Worm (Caenorhabditis elegans) whole organism, L3 larva: ENCODE measurements around the gene T02H6.6.

Experiments used
- ZK546.5 ChIP-seq: sonication (generic microtip); optimal IDR thresholded peaks from 2 replicates; lab custom pipeline; 2017; ENCODE audit warnings: missing biosample characterization, missing genetic modification characterization
- aly-2 ChIP-seq: fragments of 150-350 bp; optimal IDR thresholded peaks from 2 replicates; lab custom pipeline; 2014; ENCODE audit warnings: missing biosample characterization, missing genetic modification characterization
- ceh-16 ChIP-seq: sonication (generic microtip); optimal IDR thresholded peaks from 2 replicates; lab custom pipeline; 2017; ENCODE audit warnings: missing biosample characterization, missing genetic modification characterization
- ceh-28 ChIP-seq: fragments of 150-350 bp; optimal IDR thresholded peaks from 2 replicates; lab custom pipeline; 2014; ENCODE audit warnings: missing biosample characterization, missing genetic modification reagents, missing genetic modification characterization
- ceh-82 ChIP-seq: fragments of 150-350 bp; optimal IDR thresholded peaks from 2 replicates; lab custom pipeline; 2014; ENCODE audit warnings: missing biosample characterization, missing genetic modification characterization
- ceh-9 ChIP-seq: sonication (generic microtip); optimal IDR thresholded peaks from 2 replicates; lab custom pipeline; 2018; ENCODE audit warnings: missing biosample characterization, missing genetic modification characterization
- daf-12 ChIP-seq: fragments of 150-350 bp; optimal IDR thresholded peaks from 2 replicates; lab custom pipeline; 2014; ENCODE audit warnings: missing biosample characterization, missing genetic modification reagents, missing genetic modification characterization
- egl-27 ChIP-seq: sonication (generic microtip); optimal IDR thresholded peaks from 4 replicates; lab custom pipeline; 2017; ENCODE audit warnings: missing biosample characterization, missing genetic modification reagents, missing genetic modification characterization
- elt-1 ChIP-seq: fragments of 150-350 bp; optimal IDR thresholded peaks from 2 replicates; lab custom pipeline; 2014; ENCODE audit warnings: missing biosample characterization, missing genetic modification characterization
- elt-2 ChIP-seq: sonication (generic microtip); optimal IDR thresholded peaks from 2 replicates; lab custom pipeline; 2016; ENCODE audit warnings: missing genetic modification reagents, mild to moderate bottlenecking, missing genetic modification characterization, missing compliant biosample characterization
- elt-3 ChIP-seq, 3 experiments: fragments of 150-350 bp in 1 of 3; sonication (generic microtip) in 2 of 3; optimal IDR thresholded peaks; 2 replicates in 2 of 3; 4 replicates in 1 of 3; lab custom pipeline; 2014 to 2017; ENCODE audit warnings: missing biosample characterization in 3 of 3, missing genetic modification characterization in 3 of 3
- eor-1 ChIP-seq, 2 experiments: fragments of 150-350 bp; optimal IDR thresholded peaks; 2 replicates each; lab custom pipeline; 2014 to 2018; ENCODE audit warnings: missing biosample characterization in 2 of 2, missing genetic modification characterization in 2 of 2
- fkh-2 ChIP-seq: fragments of 150-350 bp; optimal IDR thresholded peaks from 2 replicates; lab custom pipeline; 2014; ENCODE audit warnings: missing biosample characterization, missing genetic modification reagents, missing genetic modification characterization
- fos-1 ChIP-seq: fragments of 150-350 bp; optimal IDR thresholded peaks from 2 replicates; lab custom pipeline; 2014; ENCODE audit warnings: missing biosample characterization, missing genetic modification characterization
- jun-1 ChIP-seq: fragments of 150-350 bp; optimal IDR thresholded peaks from 2 replicates; lab custom pipeline; 2014; ENCODE audit warnings: missing biosample characterization, missing genetic modification reagents, missing genetic modification characterization
- lin-39 ChIP-seq: fragments of 150-350 bp; optimal IDR thresholded peaks from 2 replicates; lab custom pipeline; 2018; ENCODE audit warnings: missing biosample characterization, missing genetic modification reagents, missing genetic modification characterization
- lsy-12 ChIP-seq: sonication (generic microtip); optimal IDR thresholded peaks from 2 replicates; lab custom pipeline; 2016; ENCODE audit warnings: mild to moderate bottlenecking, missing genetic modification characterization, missing compliant biosample characterization
- mdl-1 ChIP-seq: fragments of 150-350 bp; optimal IDR thresholded peaks from 2 replicates; lab custom pipeline; 2014; ENCODE audit warnings: missing biosample characterization, missing genetic modification characterization
- nfya-1 ChIP-seq: sonication (generic microtip); optimal IDR thresholded peaks from 2 replicates; lab custom pipeline; 2017; ENCODE audit warnings: missing genetic modification characterization, mild to moderate bottlenecking, missing compliant biosample characterization, antibody characterized with exemption, moderate library complexity; ENCODE audit not compliant: insufficient read depth
- nhr-23 ChIP-seq: fragments of 150-350 bp; optimal IDR thresholded peaks from 2 replicates; lab custom pipeline; 2014; ENCODE audit warnings: missing biosample characterization, missing genetic modification reagents, missing genetic modification characterization
- nhr-237 ChIP-seq: fragments of 150-350 bp; optimal IDR thresholded peaks from 2 replicates; lab custom pipeline; 2014; ENCODE audit warnings: missing biosample characterization, missing genetic modification characterization
- nhr-25 ChIP-seq: sonication (generic microtip); optimal IDR thresholded peaks from 2 replicates; lab custom pipeline; 2017; ENCODE audit warnings: missing biosample characterization, missing genetic modification characterization
- nhr-28 ChIP-seq: fragments of 150-350 bp; optimal IDR thresholded peaks from 2 replicates; lab custom pipeline; 2014; ENCODE audit warnings: missing biosample characterization, missing genetic modification characterization
- nhr-43 ChIP-seq: sonication (generic microtip); optimal IDR thresholded peaks from 2 replicates; lab custom pipeline; 2016; ENCODE audit warnings: mild to moderate bottlenecking, missing genetic modification characterization, missing compliant biosample characterization; ENCODE audit not compliant: poor library complexity, severe bottlenecking
- nhr-67 ChIP-seq: fragments of 150-350 bp; optimal IDR thresholded peaks from 2 replicates; lab custom pipeline; 2014; ENCODE audit warnings: missing biosample characterization, missing genetic modification characterization
- pha-4 ChIP-seq: fragments of 150-350 bp; optimal IDR thresholded peaks from 2 replicates; lab custom pipeline; 2014; ENCODE audit warnings: missing biosample characterization, missing genetic modification reagents, missing genetic modification characterization
- pqm-1 ChIP-seq: fragments of 150-350 bp; optimal IDR thresholded peaks from 2 replicates; lab custom pipeline; 2017; ENCODE audit warnings: missing biosample characterization, missing genetic modification characterization, inconsistent platforms
- sea-2 ChIP-seq: fragments of 150-350 bp; sonication (generic microtip); optimal IDR thresholded peaks from 4 replicates; lab custom pipeline; 2014; ENCODE audit warnings: missing biosample characterization, missing genetic modification reagents, missing genetic modification characterization
- skn-1 ChIP-seq: fragments of 150-350 bp; optimal IDR thresholded peaks from 2 replicates; lab custom pipeline; 2014; ENCODE audit warnings: missing biosample characterization, missing genetic modification characterization
- snpc-4 ChIP-seq: fragments of 150-350 bp; optimal IDR thresholded peaks from 2 replicates; lab custom pipeline; 2014; ENCODE audit warnings: missing biosample characterization, missing genetic modification characterization
- tbx-2 ChIP-seq: sonication (generic microtip); optimal IDR thresholded peaks from 2 replicates; lab custom pipeline; 2016; ENCODE audit warnings: mild to moderate bottlenecking, missing genetic modification characterization, missing compliant biosample characterization
- unc-39 ChIP-seq: sonication (generic microtip); optimal IDR thresholded peaks from 4 replicates; lab custom pipeline; 2017; ENCODE audit warnings: missing biosample characterization, missing genetic modification characterization
- unc-62 ChIP-seq: fragments of 150-350 bp; sonication (generic microtip); optimal IDR thresholded peaks from 4 replicates; lab custom pipeline; 2014; ENCODE audit warnings: missing biosample characterization, missing genetic modification reagents, missing genetic modification characterization
- zag-1 ChIP-seq: fragments of 150-350 bp; optimal IDR thresholded peaks from 2 replicates; lab custom pipeline; 2014; ENCODE audit warnings: missing biosample characterization, missing genetic modification characterization
- ztf-11 ChIP-seq: fragments of 150-350 bp; optimal IDR thresholded peaks from 2 replicates; lab custom pipeline; 2014; ENCODE audit warnings: missing biosample characterization, missing genetic modification characterization
- ztf-4 ChIP-seq: fragments of 150-350 bp; optimal IDR thresholded peaks from 2 replicates; lab custom pipeline; 2014; ENCODE audit warnings: missing biosample characterization, missing genetic modification characterization

Gene T02H6.6

ce11 chrII:689749-690148 lies 6.2 kb downstream of the T02H6.6 start, which contains the start of gene T02H6.4:
Gene T02H6.4, plus strand, starts transcription at chrII:690049.
- TF ChIP-seq ceh-16 (tag; lab: Kevin White, UChicago) (no peak), nhr-23 (tag; lab: Kevin White, UChicago) (no peak), egl-27 (tag; lab: Kevin White, UChicago) (no peak), snpc-4 (no peak), lin-39 (tag; lab: Kevin White, UChicago) (no peak), lsy-12 (tag; lab: Kevin White, UChicago) (no peak), unc-62 (GFP tag; lab: Kevin White, UChicago) (no peak), ceh-28 (tag; lab: Kevin White, UChicago) (no peak), nhr-25 (no peak), fos-1 (tag; lab: Kevin White, UChicago) (no peak), zag-1 (tag; lab: Kevin White, UChicago) (no peak)

ce11 chrII:691550-691949 lies 8.0 kb downstream of the T02H6.6 start, which contains the start of gene T02H6.3:
Gene T02H6.3, plus strand, starts transcription at chrII:691850.
- TF ChIP-seq aly-2 (tag; lab: Kevin White, UChicago), result no peak
- no peak for TF ChIP-seq lsy-12 (tag; lab: Kevin White, UChicago)
- TF ChIP-seq pqm-1 (tag; lab: Kevin White, UChicago), result no peak
- no peak for TF ChIP-seq pha-4 (tag; lab: Kevin White, UChicago)
- no peak for TF ChIP-seq nfya-1 (tag; lab: Kevin White, UChicago)
- no peak for TF ChIP-seq fos-1 (tag; lab: Kevin White, UChicago)
- TF ChIP-seq nhr-67 (tag; lab: Kevin White, UChicago), result no peak
- TF ChIP-seq unc-39, result no peak
- TF ChIP-seq zag-1 (tag; lab: Kevin White, UChicago), result no peak
- no peak for TF ChIP-seq elt-2 (tag; lab: Kevin White, UChicago)
- no peak for TF ChIP-seq tbx-2 (tag; lab: Kevin White, UChicago)
- no peak for TF ChIP-seq skn-1 (tag; lab: Kevin White, UChicago)
- no peak for TF ChIP-seq eor-1 (tag; optimal IDR thresholded peaks at IDR 0.05; lab: Kevin White, UChicago)
- no peak for TF ChIP-seq mdl-1 (tag; lab: Kevin White, UChicago)
- TF ChIP-seq nhr-237, result no peak
- TF ChIP-seq ceh-9 (tag; lab: Kevin White, UChicago), result no peak
- no peak for TF ChIP-seq ceh-16 (tag; lab: Kevin White, UChicago)

ce11 chrII:701025-701370 lies 17.4 kb downstream of the T02H6.6 start, which contains the start of gene T02H6.11:
Gene T02H6.11, minus strand, starts transcription at chrII:701125.
- no peak for TF ChIP-seq fkh-2 (tag; lab: Kevin White, UChicago)
- TF ChIP-seq pha-4 (tag; lab: Kevin White, UChicago), result no peak
- TF ChIP-seq nhr-67 (tag; lab: Kevin White, UChicago), result no peak
- TF ChIP-seq aly-2 (tag; lab: Kevin White, UChicago), result no peak
- no peak for TF ChIP-seq eor-1 (tag; optimal IDR thresholded peaks at IDR 0.05; lab: Kevin White, UChicago)
- no peak for TF ChIP-seq sea-2 (GFP tag; lab: Kevin White, UChicago)
- TF ChIP-seq egl-27 (tag; lab: Kevin White, UChicago), result no peak
- TF ChIP-seq nhr-237, result no peak
- no peak for TF ChIP-seq elt-2 (tag; lab: Kevin White, UChicago)
- no peak for TF ChIP-seq daf-12 (tag; lab: Kevin White, UChicago)
- TF ChIP-seq fos-1 (tag; lab: Kevin White, UChicago), result no peak
- TF ChIP-seq mdl-1 (tag; lab: Kevin White, UChicago), result no peak
- TF ChIP-seq nhr-43 (tag; lab: Kevin White, UChicago), result no peak
- no peak for TF ChIP-seq tbx-2 (tag; lab: Kevin White, UChicago)
- no peak for TF ChIP-seq ztf-11 (tag; lab: Kevin White, UChicago)
- TF ChIP-seq elt-1, result no peak
- TF ChIP-seq ceh-28 (tag; lab: Kevin White, UChicago), result no peak
- no peak for TF ChIP-seq ZK546.5 (tag; lab: Kevin White, UChicago)
- TF ChIP-seq unc-62 (GFP tag; lab: Kevin White, UChicago), result no peak

- TF ChIP-seq snpc-4 (no peak), sea-2 (GFP tag; lab: Kevin White, UChicago) (no peak), nhr-28 (no peak), unc-62 (GFP tag; lab: Kevin White, UChicago) (no peak), elt-3 (tag; optimal IDR thresholded peaks at IDR 0.05; lab: Kevin White, UChicago) (no peak), nhr-67 (tag; lab: Kevin White, UChicago) (no peak), zag-1 (tag; lab: Kevin White, UChicago) (no peak), fos-1 (tag; lab: Kevin White, UChicago) (no peak), fkh-2 (tag; lab: Kevin White, UChicago) (no peak), ztf-4 (tag; lab: Kevin White, UChicago) (no peak), eor-1 (tag; optimal IDR thresholded peaks at IDR 0.05; lab: Kevin White, UChicago) (no peak), aly-2 (tag; lab: Kevin White, UChicago) (no peak), jun-1 (tag; lab: Kevin White, UChicago) (no peak), ceh-82 (tag; lab: Kevin White, UChicago) (no peak), pqm-1 (tag; lab: Kevin White, UChicago) (no peak), ceh-9 (tag; lab: Kevin White, UChicago) (no peak)
These were observed 18.0 kb downstream of the T02H6.6 start, which contains the start of gene thoc-1 for ce11 chrII:701371-702139. Gene thoc-1, plus strand, starts transcription at chrII:702107.
